Worm (Caenorhabditis elegans) whole organism, mixed stage, embryonic: ENCODE results near the gene F35C11.5.
A peak's percentile ranks its signal among the peaks of the same experiment; 100 is the strongest.

Source experiments
- M03D4.4 ChIP-seq: sonication (generic microtip); optimal IDR thresholded peaks from 2 replicates; lab custom pipeline; 2017; ENCODE audit warnings: mild to moderate bottlenecking, missing genetic modification characterization, missing compliant biosample characterization
- blmp-1 ChIP-seq: fragments of 150-350 bp; optimal IDR thresholded peaks from 2 replicates; lab custom pipeline; 2014; ENCODE audit warnings: missing biosample characterization, missing genetic modification characterization
- ceh-39 ChIP-seq: fragments of 150-350 bp; optimal IDR thresholded peaks from 2 replicates; lab custom pipeline; 2014; ENCODE audit warnings: missing biosample characterization, missing genetic modification characterization
- ceh-43 ChIP-seq: fragments of 200-800 bp; sonication (Bioruptor generic); optimal IDR thresholded peaks from 2 replicates; lab custom pipeline; 2018; ENCODE audit warnings: mild to moderate bottlenecking, missing genetic modification characterization, moderate library complexity, missing compliant biosample characterization
- ces-1 ChIP-seq: fragments of 150-350 bp; optimal IDR thresholded peaks from 2 replicates; lab custom pipeline; 2014; ENCODE audit warnings: missing biosample characterization, missing genetic modification reagents, missing genetic modification characterization
- cnd-1 ChIP-seq: fragments of 200-800 bp; sonication (Bioruptor generic); optimal IDR thresholded peaks from 2 replicates; lab custom pipeline; 2018; ENCODE audit warnings: mild to moderate bottlenecking, missing genetic modification characterization, missing compliant biosample characterization
- drap-1 ChIP-seq: fragments of 200-800 bp; sonication (Bioruptor generic); optimal IDR thresholded peaks from 3 replicates; lab custom pipeline; 2018; ENCODE audit warnings: mild to moderate bottlenecking, missing genetic modification characterization, missing compliant biosample characterization
- elt-1 ChIP-seq: sonication (generic microtip); optimal IDR thresholded peaks from 2 replicates; lab custom pipeline; 2017; ENCODE audit warnings: missing genetic modification characterization, mild to moderate bottlenecking, missing compliant biosample characterization, antibody characterized with exemption, moderate library complexity, borderline replicate concordance; ENCODE audit not compliant: insufficient read depth
- elt-3 ChIP-seq: fragments of 150-350 bp; optimal IDR thresholded peaks from 2 replicates; lab custom pipeline; 2014; ENCODE audit warnings: missing biosample characterization, missing genetic modification characterization
- flh-1 ChIP-seq: fragments of 200-800 bp; sonication (Bioruptor generic); optimal IDR thresholded peaks from 2 replicates; lab custom pipeline; 2018; ENCODE audit warnings: mild to moderate bottlenecking, missing genetic modification characterization, moderate library complexity, missing compliant biosample characterization
- ham-2 ChIP-seq: fragments of 200-800 bp; sonication (Bioruptor generic); optimal IDR thresholded peaks from 2 replicates; lab custom pipeline; 2018; ENCODE audit warnings: mild to moderate bottlenecking, missing genetic modification characterization, missing compliant biosample characterization
- lin-13 ChIP-seq: fragments of 150-350 bp; optimal IDR thresholded peaks from 2 replicates; lab custom pipeline; 2014; ENCODE audit warnings: missing biosample characterization, missing genetic modification characterization
- lin-32 ChIP-seq: fragments of 200-800 bp; sonication (Bioruptor generic); optimal IDR thresholded peaks from 2 replicates; lab custom pipeline; 2018; ENCODE audit warnings: mild to moderate bottlenecking, missing genetic modification characterization, missing compliant biosample characterization
- lsy-2 ChIP-seq: fragments of 150-350 bp; optimal IDR thresholded peaks from 2 replicates; lab custom pipeline; 2014; ENCODE audit warnings: missing biosample characterization, missing genetic modification characterization
- mab-5 ChIP-seq: fragments of 150-350 bp; optimal IDR thresholded peaks from 2 replicates; lab custom pipeline; 2014; ENCODE audit warnings: missing biosample characterization, missing genetic modification characterization
- mls-2 ChIP-seq: sonication (generic microtip); optimal IDR thresholded peaks from 2 replicates; lab custom pipeline; 2016; ENCODE audit warnings: mild to moderate bottlenecking, missing genetic modification characterization, moderate library complexity, missing compliant biosample characterization
- nhr-12 ChIP-seq: fragments of 150-350 bp; optimal IDR thresholded peaks from 2 replicates; lab custom pipeline; 2014; ENCODE audit warnings: missing biosample characterization, missing genetic modification characterization
- nhr-2 ChIP-seq: fragments of 150-350 bp; optimal IDR thresholded peaks from 2 replicates; lab custom pipeline; 2014; ENCODE audit warnings: missing biosample characterization, missing genetic modification characterization
- nhr-237 ChIP-seq: fragments of 150-350 bp; optimal IDR thresholded peaks from 2 replicates; lab custom pipeline; 2014; ENCODE audit warnings: missing biosample characterization, missing genetic modification characterization
- nhr-28 ChIP-seq: fragments of 150-350 bp; optimal IDR thresholded peaks from 2 replicates; lab custom pipeline; 2014; ENCODE audit warnings: missing biosample characterization, missing genetic modification characterization
- nhr-76 ChIP-seq: sonication (generic microtip); optimal IDR thresholded peaks from 2 replicates; lab custom pipeline; 2017; ENCODE audit warnings: missing biosample characterization, missing genetic modification characterization
- pha-4 ChIP-seq: fragments of 150-350 bp; optimal IDR thresholded peaks from 2 replicates; lab custom pipeline; 2018; ENCODE audit warnings: missing biosample characterization, missing genetic modification reagents, missing genetic modification characterization
- snpc-4 ChIP-seq: fragments of 150-350 bp; optimal IDR thresholded peaks from 2 replicates; lab custom pipeline; 2014; ENCODE audit warnings: missing biosample characterization, missing genetic modification characterization
- sptf-1 ChIP-seq: sonication (generic microtip); optimal IDR thresholded peaks from 2 replicates; lab custom pipeline; 2017; ENCODE audit warnings: mild to moderate bottlenecking, missing genetic modification characterization, moderate library complexity, missing compliant biosample characterization
- tbx-8 ChIP-seq: fragments of 200-800 bp; sonication (Bioruptor generic); optimal IDR thresholded peaks from 2 replicates; lab custom pipeline; 2018; ENCODE audit warnings: mild to moderate bottlenecking, missing genetic modification characterization, moderate library complexity, missing compliant biosample characterization
- unc-62 ChIP-seq: fragments of 150-350 bp; optimal IDR thresholded peaks from 2 replicates; lab custom pipeline; 2014; ENCODE audit warnings: missing biosample characterization, missing genetic modification reagents, missing genetic modification characterization
- zip-8 ChIP-seq: fragments of 150-350 bp; optimal IDR thresholded peaks from 2 replicates; lab custom pipeline; 2014; ENCODE audit warnings: missing biosample characterization, missing genetic modification characterization
- ztf-11 ChIP-seq: fragments of 150-350 bp; optimal IDR thresholded peaks from 2 replicates; lab custom pipeline; 2014; ENCODE audit warnings: missing biosample characterization, missing genetic modification characterization

The F35C11.5 gene

ce11 chrII:8222309-8223065, 31.1 kb upstream of the F35C11.5 start, which contains the start of gene dab-1 (continued):
- TF ChIP-seq cnd-1 (tag; lab: Kevin White, UChicago), result no peak
- no peak for TF ChIP-seq elt-1 (tag; lab: Kevin White, UChicago)
- no peak for TF ChIP-seq ceh-43 (GFP tag; lab: Kevin White, UChicago)
- no peak for TF ChIP-seq pha-4
- TF ChIP-seq mab-5 (tag; lab: Kevin White, UChicago), result no peak
- TF ChIP-seq nhr-28 (tag; lab: Kevin White, UChicago), result no peak
- TF ChIP-seq lin-13 (tag; lab: Kevin White, UChicago), result no peak
- TF ChIP-seq nhr-76 (tag; lab: Kevin White, UChicago), result no peak
- no peak for TF ChIP-seq lin-32 (GFP tag; lab: Kevin White, UChicago)
- TF ChIP-seq mls-2 (tag; lab: Kevin White, UChicago), result no peak
- peak; percentile 62 for TF ChIP-seq ceh-39

ce11 chrII:8223422-8223821, 30.1 kb upstream of the F35C11.5 start:
- no peak for TF ChIP-seq snpc-4 (tag; lab: Kevin White, UChicago)
- TF ChIP-seq nhr-12 (tag; lab: Kevin White, UChicago), result no peak
- TF ChIP-seq nhr-28 (tag; lab: Kevin White, UChicago), result no peak
- TF ChIP-seq M03D4.4 (tag; lab: Kevin White, UChicago), result no peak
- no peak for TF ChIP-seq mab-5 (tag; lab: Kevin White, UChicago)
- no peak for TF ChIP-seq ceh-39
- TF ChIP-seq nhr-2, result no peak
- no peak for TF ChIP-seq elt-1 (tag; lab: Kevin White, UChicago)
- peak; percentile 19 for TF ChIP-seq mls-2 (tag; lab: Kevin White, UChicago)
- peak; percentile 28 for TF ChIP-seq ham-2 (GFP tag; lab: Kevin White, UChicago)
- peak; percentile 60 for TF ChIP-seq ceh-43 (GFP tag; lab: Kevin White, UChicago)
- TF ChIP-seq cnd-1 (tag; lab: Kevin White, UChicago), result no peak
- no peak for TF ChIP-seq nhr-76 (tag; lab: Kevin White, UChicago)
- no peak for TF ChIP-seq nhr-237 (tag; lab: Kevin White, UChicago)
- TF ChIP-seq, all 35 proteins: peak for 3

ce11 chrII:8223945-8224344, 29.6 kb upstream of the F35C11.5 start:
- TF ChIP-seq ceh-43 (GFP tag; lab: Kevin White, UChicago) (no peak), cnd-1 (tag; lab: Kevin White, UChicago) (no peak), ham-2 (GFP tag; lab: Kevin White, UChicago) (no peak), drap-1 (GFP tag; lab: Kevin White, UChicago) (no peak), mab-5 (tag; lab: Kevin White, UChicago) (no peak), lsy-2 (no peak), nhr-2 (no peak), nhr-28 (tag; lab: Kevin White, UChicago) (no peak), snpc-4 (tag; lab: Kevin White, UChicago) (no peak), mls-2 (tag; lab: Kevin White, UChicago) (no peak), flh-1 (GFP tag; lab: Kevin White, UChicago) (no peak), nhr-12 (tag; lab: Kevin White, UChicago) (no peak), unc-62 (GFP tag; lab: Kevin White, UChicago) (no peak), nhr-76 (tag; lab: Kevin White, UChicago) (no peak), elt-3 (tag; lab: Kevin White, UChicago) (no peak), elt-1 (tag; lab: Kevin White, UChicago) (no peak), pha-4 (no peak)

ce11 chrII:8224623-8225022, 28.9 kb upstream of the F35C11.5 start:
- peak; percentile 60 for TF ChIP-seq zip-8 (tag; lab: Kevin White, UChicago)
- peak; percentile 36 for TF ChIP-seq elt-1 (tag; lab: Kevin White, UChicago)
- TF ChIP-seq flh-1 (GFP tag; lab: Kevin White, UChicago), result no peak
- TF ChIP-seq nhr-2, result no peak
- TF ChIP-seq mls-2 (tag; lab: Kevin White, UChicago), result no peak

- TF ChIP-seq tbx-8 (no peak), sptf-1 (tag; lab: Kevin White, UChicago) (no peak), unc-62 (GFP tag; lab: Kevin White, UChicago) (no peak), nhr-12 (tag; lab: Kevin White, UChicago) (no peak), M03D4.4 (tag; lab: Kevin White, UChicago) (no peak), blmp-1 (tag; lab: Kevin White, UChicago) (no peak), snpc-4 (tag; lab: Kevin White, UChicago) (no peak), ces-1 (GFP tag; lab: Kevin White, UChicago) (no peak), pha-4 (no peak), drap-1 (GFP tag; lab: Kevin White, UChicago) (no peak), ham-2 (GFP tag; lab: Kevin White, UChicago) (no peak), ztf-11 (tag; lab: Kevin White, UChicago) (no peak), cnd-1 (tag; lab: Kevin White, UChicago) (no peak)
- TF ChIP-seq, all 35 proteins: peak for 0
These were observed 28.2 kb upstream of the F35C11.5 start for ce11 chrII:8225347-8225746.
